Fruit fly (Drosophila melanogaster) whole organism, embryonic: ENCODE results near the gene RanGAP.

Experiments
- Ada2b ChIP-seq: fragments of 200-800 bp; sonication (Bioruptor generic); IDR thresholded peaks from 2 replicates; pipeline ENCODE4 v1.3.6; 2022; ENCODE audit warnings: missing biosample characterization, missing genetic modification characterization
- Atf6 ChIP-seq: fragments of 200-800 bp; sonication (Bioruptor generic); IDR thresholded peaks from 2 replicates; pipeline ENCODE4 v1.3.6; 2022; ENCODE audit warnings: missing biosample characterization, missing genetic modification characterization
- CG10462 ChIP-seq: fragments of 200-800 bp; sonication (Bioruptor generic); optimal IDR thresholded peaks from 2 replicates; lab custom pipeline; 2016; ENCODE audit warnings: missing biosample characterization, missing genetic modification characterization
- CG11247 ChIP-seq: fragments of 200-800 bp; sonication (Bioruptor generic); IDR thresholded peaks from 2 replicates; pipeline ENCODE4 v1.3.6; 2022; ENCODE audit warnings: missing biosample characterization, missing genetic modification characterization
- CG13296 ChIP-seq: fragments of 200-800 bp; sonication (Bioruptor generic); optimal IDR thresholded peaks from 3 replicates; lab custom pipeline; 2018; ENCODE audit warnings: missing biosample characterization, mild to moderate bottlenecking, missing genetic modification characterization
- CG14667 ChIP-seq: fragments of 200-800 bp; sonication (Bioruptor generic); IDR thresholded peaks from 2 replicates; pipeline ENCODE4 v1.3.6; 2022; ENCODE audit warnings: missing biosample characterization, missing genetic modification characterization
- CG14860 ChIP-seq: fragments of 200-800 bp; sonication (Bioruptor generic); IDR thresholded peaks from 3 replicates; pipeline ENCODE4 v1.3.6; 2022; ENCODE audit warnings: missing biosample characterization, missing genetic modification characterization; ENCODE audit not compliant: partially characterized antibody
- CG15514 ChIP-seq: fragments of 200-800 bp; sonication (Bioruptor generic); optimal IDR thresholded peaks from 3 replicates; lab custom pipeline; 2017; ENCODE audit warnings: missing biosample characterization, missing genetic modification characterization, mild to moderate bottlenecking, moderate library complexity, missing genetic modification reagents
- CG17912 ChIP-seq: fragments of 200-800 bp; sonication (Bioruptor generic); optimal IDR thresholded peaks from 2 replicates; lab custom pipeline; 2018; ENCODE audit warnings: missing biosample characterization, mild to moderate bottlenecking, missing genetic modification characterization
- CG1792 ChIP-seq: fragments of 200-800 bp; sonication (Bioruptor generic); optimal IDR thresholded peaks from 2 replicates; lab custom pipeline; 2016; ENCODE audit warnings: missing biosample characterization, missing genetic modification characterization
- CG18476 ChIP-seq: fragments of 200-800 bp; sonication (Bioruptor generic); optimal IDR thresholded peaks from 2 replicates; lab custom pipeline; 2016; ENCODE audit warnings: missing biosample characterization, mild to moderate bottlenecking, missing genetic modification characterization
- CG34224 ChIP-seq: fragments of 200-800 bp; sonication (Bioruptor generic); IDR thresholded peaks from 3 replicates; pipeline ENCODE4 v1.3.6; 2022; ENCODE audit warnings: missing biosample characterization, missing genetic modification characterization; ENCODE audit not compliant: partially characterized antibody
- CG4404 ChIP-seq: fragments of 200-800 bp; sonication (Bioruptor generic); IDR thresholded peaks from 2 replicates; pipeline ENCODE4 v1.3.6; 2022; ENCODE audit warnings: missing biosample characterization, missing genetic modification characterization
- CG7745 ChIP-seq: fragments of 200-800 bp; sonication (Bioruptor generic); optimal IDR thresholded peaks from 2 replicates; lab custom pipeline; 2018; ENCODE audit warnings: missing biosample characterization, mild to moderate bottlenecking, missing genetic modification characterization, moderate library complexity
- CG8290 ChIP-seq, 3 experiments: fragments of 200-800 bp; sonication (Bioruptor generic); optimal IDR thresholded peaks; 2 replicates each; lab custom pipeline; 2016 to 2019; ENCODE audit warnings: missing biosample characterization in 3 of 3, missing genetic modification characterization in 3 of 3, mild to moderate bottlenecking in 2 of 3, moderate library complexity in 1 of 3
- CG9609 ChIP-seq: fragments of 200-800 bp; sonication (Bioruptor generic); optimal IDR thresholded peaks from 3 replicates; lab custom pipeline; 2016; ENCODE audit warnings: missing biosample characterization, missing genetic modification characterization
- D19B ChIP-seq: fragments of 200-800 bp; sonication (Bioruptor generic); optimal IDR thresholded peaks from 2 replicates; lab custom pipeline; 2017; ENCODE audit warnings: missing biosample characterization, mild to moderate bottlenecking, missing genetic modification characterization
- Dek ChIP-seq: fragments of 200-800 bp; sonication (Bioruptor generic); optimal IDR thresholded peaks from 3 replicates; lab custom pipeline; 2019; ENCODE audit warnings: missing biosample characterization, mild to moderate bottlenecking, missing genetic modification characterization, moderate library complexity
- HLH3B ChIP-seq: fragments of 200-800 bp; sonication (Bioruptor generic); IDR thresholded peaks from 2 replicates; pipeline ENCODE4 v1.3.6; 2022; ENCODE audit warnings: missing biosample characterization, missing genetic modification characterization
- HLH54F ChIP-seq: fragments of 200-800 bp; sonication (Bioruptor generic); optimal IDR thresholded peaks from 3 replicates; lab custom pipeline; 2016; ENCODE audit warnings: missing biosample characterization, missing genetic modification characterization
- Hey ChIP-seq: fragments of 200-800 bp; sonication (Bioruptor generic); optimal IDR thresholded peaks from 3 replicates; lab custom pipeline; 2018; ENCODE audit warnings: missing biosample characterization, mild to moderate bottlenecking, missing genetic modification characterization
- HmgD ChIP-seq: fragments of 200-800 bp; sonication (Bioruptor generic); optimal IDR thresholded peaks from 3 replicates; lab custom pipeline; 2016; ENCODE audit warnings: missing biosample characterization, missing genetic modification characterization
- Lhr ChIP-seq: fragments of 200-800 bp; sonication (Bioruptor generic); optimal IDR thresholded peaks from 3 replicates; lab custom pipeline; 2017; ENCODE audit warnings: mild to moderate bottlenecking, missing biosample characterization, missing genetic modification reagents, missing genetic modification characterization
- MBD-R2 ChIP-seq: fragments of 200-800 bp; sonication (Bioruptor generic); IDR thresholded peaks from 2 replicates; pipeline ENCODE4 v1.3.6; 2022; ENCODE audit warnings: missing biosample characterization, missing genetic modification characterization
- Max ChIP-seq: fragments of 200-800 bp; sonication (Bioruptor generic); optimal IDR thresholded peaks from 2 replicates; lab custom pipeline; 2016; ENCODE audit warnings: missing biosample characterization, mild to moderate bottlenecking, missing genetic modification characterization
- NC2β ChIP-seq: fragments of 200-800 bp; sonication (Bioruptor generic); optimal IDR thresholded peaks from 2 replicates; lab custom pipeline; 2016; ENCODE audit warnings: missing biosample characterization, missing genetic modification characterization
- Neu2 ChIP-seq: fragments of 200-800 bp; sonication (Bioruptor generic); optimal IDR thresholded peaks from 3 replicates; lab custom pipeline; 2016; ENCODE audit warnings: missing biosample characterization, missing genetic modification characterization, borderline replicate concordance
- Nf-YB ChIP-seq: fragments of 200-800 bp; sonication (Bioruptor generic); optimal IDR thresholded peaks from 3 replicates; lab custom pipeline; 2019; ENCODE audit warnings: missing biosample characterization, mild to moderate bottlenecking, missing genetic modification characterization, moderate library complexity
- Sox102F ChIP-seq: fragments of 200-800 bp; sonication (Bioruptor generic); optimal IDR thresholded peaks from 2 replicates; lab custom pipeline; 2018; ENCODE audit warnings: missing biosample characterization, mild to moderate bottlenecking, missing genetic modification characterization, moderate library complexity
- abd-A ChIP-seq: fragments of 200-800 bp; sonication (Bioruptor generic); optimal IDR thresholded peaks from 3 replicates; lab custom pipeline; 2019; ENCODE audit warnings: missing biosample characterization, mild to moderate bottlenecking, missing genetic modification characterization, moderate library complexity
- btn ChIP-seq: fragments of 200-800 bp; sonication (Bioruptor generic); optimal IDR thresholded peaks from 2 replicates; lab custom pipeline; 2016; ENCODE audit warnings: missing biosample characterization, missing genetic modification characterization
- dati ChIP-seq: fragments of 200-800 bp; sonication (Bioruptor generic); IDR thresholded peaks from 2 replicates; pipeline ENCODE4 v1.3.6; 2022; ENCODE audit warnings: missing biosample characterization, missing genetic modification characterization
- dimm ChIP-seq: fragments of 200-800 bp; sonication (Bioruptor generic); IDR thresholded peaks from 2 replicates; pipeline ENCODE4 v1.3.6; 2022; ENCODE audit warnings: missing biosample characterization, missing genetic modification characterization
- h ChIP-seq: fragments of >200 bp; optimal IDR thresholded peaks from 2 replicates; lab custom pipeline; 2017
- her ChIP-seq: fragments of 200-800 bp; sonication (Bioruptor generic); optimal IDR thresholded peaks from 2 replicates; lab custom pipeline; 2016; ENCODE audit warnings: missing biosample characterization, missing genetic modification characterization
- kay ChIP-seq: fragments of 200-800 bp; sonication (Bioruptor generic); optimal IDR thresholded peaks from 2 replicates; lab custom pipeline; 2016; ENCODE audit warnings: missing biosample characterization, missing genetic modification characterization
- ken ChIP-seq: fragments of 200-800 bp; sonication (Bioruptor generic); IDR thresholded peaks from 3 replicates; pipeline ENCODE4 v1.3.6; 2022; ENCODE audit warnings: missing biosample characterization, missing genetic modification characterization
- knrl ChIP-seq: fragments of 200-800 bp; sonication (Bioruptor generic); IDR thresholded peaks from 3 replicates; pipeline ENCODE4 v1.3.6; 2022; ENCODE audit warnings: missing biosample characterization, missing genetic modification characterization; ENCODE audit not compliant: partially characterized antibody
- nerfin-1 ChIP-seq: fragments of 200-800 bp; sonication (Bioruptor generic); optimal IDR thresholded peaks from 3 replicates; lab custom pipeline; 2019; ENCODE audit warnings: missing biosample characterization, mild to moderate bottlenecking, missing genetic modification characterization, moderate library complexity
- phol ChIP-seq: fragments of 200-800 bp; sonication (Bioruptor generic); optimal IDR thresholded peaks from 3 replicates; lab custom pipeline; 2018; ENCODE audit warnings: missing biosample characterization, mild to moderate bottlenecking, missing genetic modification characterization, moderate library complexity
- prd ChIP-seq, 3 experiments: fragments of >200 bp in 2 of 3; fragments of 200-800 bp in 1 of 3; sonication (Bioruptor generic) in 1 of 3; optimal IDR thresholded peaks in 2 of 3; IDR thresholded peaks in 1 of 3; 2 replicates in 2 of 3; 3 replicates in 1 of 3; pipeline versions ENCODE4 v1.3.6 to Lab custom; 2017 to 2022; ENCODE audit warnings: missing biosample characterization in 1 of 3, missing genetic modification characterization in 1 of 3
- run ChIP-seq: fragments of 200-800 bp; sonication (Bioruptor generic); optimal IDR thresholded peaks from 3 replicates; lab custom pipeline; 2018; ENCODE audit warnings: missing biosample characterization, mild to moderate bottlenecking, missing genetic modification characterization
- sc ChIP-seq, 3 experiments: fragments of >200 bp in 2 of 3; fragments of 200-800 bp in 1 of 3; sonication (Bioruptor generic) in 1 of 3; optimal IDR thresholded peaks; 2 replicates in 2 of 3; 3 replicates in 1 of 3; lab custom pipeline; 2017; ENCODE audit warnings: mild to moderate bottlenecking in 1 of 3, missing biosample characterization in 1 of 3, missing genetic modification characterization in 1 of 3, missing genetic modification reagents in 1 of 3
- schlank ChIP-seq: fragments of 200-800 bp; sonication (Bioruptor generic); optimal IDR thresholded peaks from 2 replicates; lab custom pipeline; 2018; ENCODE audit warnings: missing biosample characterization, mild to moderate bottlenecking, missing genetic modification characterization
- slp2 ChIP-seq: fragments of 200-800 bp; sonication (Bioruptor generic); optimal IDR thresholded peaks from 2 replicates; lab custom pipeline; 2016; ENCODE audit warnings: missing biosample characterization, missing genetic modification characterization
- tio ChIP-seq: fragments of 200-800 bp; sonication (Bioruptor generic); optimal IDR thresholded peaks from 2 replicates; lab custom pipeline; 2017; ENCODE audit warnings: missing biosample characterization, missing genetic modification characterization, inconsistent platforms
- vnd ChIP-seq: fragments of 200-800 bp; sonication (Bioruptor generic); IDR thresholded peaks from 3 replicates; pipeline ENCODE4 v1.3.6; 2022; ENCODE audit warnings: missing biosample characterization, missing genetic modification characterization; ENCODE audit not compliant: partially characterized antibody
- wdn ChIP-seq: fragments of 200-800 bp; sonication (Bioruptor generic); IDR thresholded peaks from 2 replicates; pipeline ENCODE4 v1.3.6; 2022; ENCODE audit warnings: missing biosample characterization, missing genetic modification characterization

The RanGAP gene

dm6 chr2L:19423467-19424122 is 18.2 kb upstream of the RanGAP start, which contains the start of the genes Alp12 and CG13085 (continued):
- TF ChIP-seq CG14860 (GFP tag; lab: Robert Waterston, UW) (no peak), btn (GFP tag; lab: Kevin White, UChicago) (peak; percentile 83), kay (peak; percentile 95), her (GFP tag; lab: Kevin White, UChicago) (peak; percentile 87), slp2 (GFP tag; lab: Kevin White, UChicago) (peak; percentile 92), run (tag; lab: Kevin White, UChicago) (peak; percentile 98), h (lab: Kevin White, UChicago) (no peak), schlank (tag; lab: Kevin White, UChicago) (peak; percentile 93), Hey (peak; percentile 84), CG7745 (tag; lab: Kevin White, UChicago) (peak; percentile 59), CG13296 (GFP tag; lab: Kevin White, UChicago) (peak; percentile 99), MBD-R2 (peak; percentile 72), CG15514 (GFP tag; lab: Kevin White, UChicago) (peak; percentile 92), Ada2b (GFP tag; lab: Robert Waterston, UW) (peak; percentile 95), HmgD (GFP tag; lab: Kevin White, UChicago) (peak; percentile 61), phol (tag; lab: Kevin White, UChicago) (peak; percentile 98), nerfin-1 (peak; percentile 98), CG17912 (GFP tag; lab: Kevin White, UChicago) (peak; percentile 81), HLH54F (GFP tag; lab: Kevin White, UChicago) (peak; percentile 91), HLH3B (GFP tag; lab: Robert Waterston, UW) (peak; percentile 93), NC2β (GFP tag; lab: Kevin White, UChicago) (peak; percentile 91), CG11247 (GFP tag; lab: Robert Waterston, UW) (peak; percentile 92), tio (GFP tag; lab: Kevin White, UChicago) (peak; percentile 98), Lhr (GFP tag; lab: Kevin White, UChicago) (peak; percentile 95), CG34224 (peak; percentile 39), Nf-YB (GFP tag; lab: Kevin White, UChicago) (peak; percentile 90), knrl (GFP tag; lab: Robert Waterston, UW) (no peak), CG14667 (GFP tag; lab: Robert Waterston, UW) (peak; percentile 93), CG9609 (GFP tag; lab: Kevin White, UChicago) (peak; percentile 88), abd-A (tag; lab: Kevin White, UChicago) (peak; percentile 94), D19B (GFP tag; lab: Kevin White, UChicago) (peak; percentile 93), CG4404 (GFP tag; lab: Robert Waterston, UW) (peak; percentile 88), prd (optimal IDR thresholded peaks at IDR 0.05; lab: Kevin White, UChicago) (no peak), prd (GFP tag; IDR thresholded peaks at IDR 0.05; lab: Robert Waterston, UW) (peak; percentile 97), dati (GFP tag; lab: Robert Waterston, UW) (peak; percentile 41; the same call in 1 of the 2 replicates), Neu2 (GFP tag; lab: Kevin White, UChicago) (peak; percentile 42), ken (peak; percentile 92; the same call in 2 of the 3 replicates), sc (optimal IDR thresholded peaks at IDR 0.05; lab: Kevin White, UChicago) (no peak), sc (GFP tag; optimal IDR thresholded peaks at IDR 0.05; lab: Kevin White, UChicago) (peak; percentile 98), Max (GFP tag; lab: Kevin White, UChicago) (peak; percentile 97), wdn (GFP tag; lab: Robert Waterston, UW) (peak; percentile 93), Atf6 (GFP tag; lab: Robert Waterston, UW) (peak; percentile 98), CG1792 (GFP tag; lab: Kevin White, UChicago) (peak; percentile 86), CG18476 (GFP tag; lab: Kevin White, UChicago) (peak; percentile 96), Dek (tag; lab: Kevin White, UChicago) (peak; percentile 98), vnd (GFP tag; lab: Robert Waterston, UW) (no peak), CG10462 (peak; percentile 96), CG8290 (GFP tag; optimal IDR thresholded peaks at IDR 0.05; lab: Kevin White, UChicago) (peak; percentile 95), CG8290 (tag; optimal IDR thresholded peaks at IDR 0.05; lab: Kevin White, UChicago) (peak; percentile 86 to 88), dimm (peak; percentile 87), Sox102F (peak; percentile 97)
